Fruit fly (Drosophila melanogaster) whole organism, prepupa: Measurements from ENCODE around the gene CG34260.

ENCODE experiments used
- Blimp-1 ChIP-seq: fragments of 200-800 bp; sonication (Bioruptor generic); optimal IDR thresholded peaks from 3 replicates; lab custom pipeline; 2017; ENCODE audit warnings: missing biosample characterization, missing genetic modification characterization, mild to moderate bottlenecking, moderate library complexity, missing genetic modification reagents
- CG10631 ChIP-seq: fragments of 200-800 bp; sonication (Bioruptor generic); optimal IDR thresholded peaks from 2 replicates; lab custom pipeline; 2016; ENCODE audit warnings: missing biosample characterization, missing genetic modification characterization
- CG11294 ChIP-seq: fragments of 200-800 bp; sonication (Bioruptor generic); IDR thresholded peaks from 2 replicates; pipeline ENCODE4 v1.3.6; 2022; ENCODE audit warnings: missing biosample characterization, missing genetic modification characterization
- CG11762 ChIP-seq: fragments of 200-800 bp; sonication (Bioruptor generic); optimal IDR thresholded peaks from 3 replicates; lab custom pipeline; 2016; ENCODE audit warnings: missing biosample characterization, missing genetic modification characterization; ENCODE audit not compliant: insufficient read depth
- CG11902 ChIP-seq: fragments of 200-800 bp; sonication (Bioruptor generic); optimal IDR thresholded peaks from 3 replicates; lab custom pipeline; 2016; ENCODE audit warnings: missing biosample characterization, missing genetic modification characterization
- CG15336 ChIP-seq: fragments of 200-800 bp; sonication (Bioruptor generic); IDR thresholded peaks from 2 replicates; pipeline ENCODE4 v1.3.6; 2022; ENCODE audit warnings: missing biosample characterization, missing genetic modification characterization
- CG1621 ChIP-seq: fragments of 200-800 bp; sonication (Bioruptor generic); optimal IDR thresholded peaks from 3 replicates; lab custom pipeline; 2018; ENCODE audit warnings: missing biosample characterization, mild to moderate bottlenecking, missing genetic modification characterization
- CG16779 ChIP-seq: fragments of 200-800 bp; sonication (Bioruptor generic); optimal IDR thresholded peaks from 3 replicates; lab custom pipeline; 2017; ENCODE audit warnings: missing biosample characterization, mild to moderate bottlenecking, missing genetic modification characterization
- CG3032 ChIP-seq: fragments of 200-800 bp; optimal IDR thresholded peaks from 2 replicates; lab custom pipeline; 2019; ENCODE audit warnings: missing biosample characterization, mild to moderate bottlenecking, missing genetic modification characterization, moderate library complexity
- CG31627 ChIP-seq: fragments of 200-800 bp; sonication (Bioruptor generic); optimal IDR thresholded peaks from 3 replicates; lab custom pipeline; 2016; ENCODE audit warnings: missing biosample characterization, missing genetic modification characterization
- CG32006 ChIP-seq: fragments of 200-800 bp; sonication (Bioruptor generic); optimal IDR thresholded peaks from 3 replicates; lab custom pipeline; 2017; ENCODE audit warnings: missing biosample characterization, mild to moderate bottlenecking, missing genetic modification characterization
- CG34406 ChIP-seq: fragments of 200-800 bp; sonication (Bioruptor generic); optimal IDR thresholded peaks from 3 replicates; lab custom pipeline; 2016; ENCODE audit warnings: missing biosample characterization, missing genetic modification characterization
- CG3919 ChIP-seq: fragments of 200-800 bp; sonication (Bioruptor generic); optimal IDR thresholded peaks from 3 replicates; lab custom pipeline; 2016; ENCODE audit warnings: missing biosample characterization, missing genetic modification characterization
- CG4318 ChIP-seq: fragments of 200-800 bp; sonication (Bioruptor generic); optimal IDR thresholded peaks from 3 replicates; lab custom pipeline; 2017; ENCODE audit warnings: missing biosample characterization, mild to moderate bottlenecking, missing genetic modification characterization
- CG6163 ChIP-seq: fragments of 200-800 bp; sonication (Bioruptor generic); IDR thresholded peaks from 3 replicates; pipeline ENCODE4 v1.3.6; 2022; ENCODE audit warnings: missing biosample characterization, missing genetic modification characterization
- CG6792 ChIP-seq: fragments of 200-800 bp; sonication (Bioruptor generic); optimal IDR thresholded peaks from 3 replicates; lab custom pipeline; 2016; ENCODE audit warnings: missing biosample characterization, missing genetic modification characterization
- CG6808 ChIP-seq: fragments of 200-800 bp; sonication (Bioruptor generic); optimal IDR thresholded peaks from 3 replicates; lab custom pipeline; 2017; ENCODE audit warnings: missing biosample characterization, missing genetic modification characterization, mild to moderate bottlenecking, moderate library complexity, missing genetic modification reagents
- CG6854 ChIP-seq: fragments of 200-800 bp; sonication (Bioruptor generic); optimal IDR thresholded peaks from 2 replicates; lab custom pipeline; 2017; ENCODE audit warnings: missing biosample characterization, mild to moderate bottlenecking, missing genetic modification characterization
- CG8319 ChIP-seq: fragments of 200-800 bp; sonication (Bioruptor generic); optimal IDR thresholded peaks from 3 replicates; lab custom pipeline; 2016; ENCODE audit warnings: missing biosample characterization, missing genetic modification characterization
- CG8632 ChIP-seq: fragments of 200-800 bp; sonication (Bioruptor generic); optimal IDR thresholded peaks from 3 replicates; lab custom pipeline; 2016; ENCODE audit warnings: missing biosample characterization, missing genetic modification characterization
- CG9139 ChIP-seq: fragments of 200-800 bp; sonication (Bioruptor generic); optimal IDR thresholded peaks from 3 replicates; lab custom pipeline; 2017; ENCODE audit warnings: missing biosample characterization, mild to moderate bottlenecking, missing genetic modification characterization
- Eip75B ChIP-seq: fragments of 200-800 bp; sonication (Bioruptor generic); optimal IDR thresholded peaks from 3 replicates; lab custom pipeline; 2016; ENCODE audit warnings: missing biosample characterization, missing genetic modification characterization
- Eip93F ChIP-seq: fragments of 200-800 bp; sonication (Bioruptor generic); optimal IDR thresholded peaks from 2 replicates; lab custom pipeline; 2016; ENCODE audit warnings: missing biosample characterization, mild to moderate bottlenecking, missing genetic modification characterization
- Ets21C ChIP-seq: fragments of 200-800 bp; sonication (Bioruptor generic); optimal IDR thresholded peaks from 3 replicates; lab custom pipeline; 2016; ENCODE audit warnings: missing biosample characterization, missing genetic modification characterization
- Ets96B ChIP-seq: fragments of 200-800 bp; optimal IDR thresholded peaks from 2 replicates; lab custom pipeline; 2019; ENCODE audit warnings: missing biosample characterization, mild to moderate bottlenecking, missing genetic modification characterization, moderate library complexity
- Gug ChIP-seq: fragments of 200-800 bp; sonication (Bioruptor generic); IDR thresholded peaks from 2 replicates; pipeline ENCODE4 v1.3.6; 2022; ENCODE audit warnings: missing biosample characterization, missing genetic modification characterization
- Hr38 ChIP-seq: sonication (Bioruptor generic); optimal IDR thresholded peaks from 2 replicates; lab custom pipeline; 2016; ENCODE audit warnings: missing biosample characterization, missing genetic modification characterization
- Hr39 ChIP-seq: fragments of 200-800 bp; sonication (Bioruptor generic); optimal IDR thresholded peaks from 2 replicates; lab custom pipeline; 2016; ENCODE audit warnings: missing biosample characterization, missing genetic modification characterization
- Hr4 ChIP-seq: fragments of 200-800 bp; sonication (Bioruptor generic); optimal IDR thresholded peaks from 3 replicates; lab custom pipeline; 2016; ENCODE audit warnings: missing biosample characterization, missing genetic modification characterization
- Lpt ChIP-seq: fragments of 200-800 bp; sonication (Bioruptor generic); optimal IDR thresholded peaks from 3 replicates; lab custom pipeline; 2016; ENCODE audit warnings: missing biosample characterization, missing genetic modification characterization
- Met ChIP-seq: fragments of 200-800 bp; sonication (Bioruptor generic); optimal IDR thresholded peaks from 3 replicates; lab custom pipeline; 2016; ENCODE audit warnings: missing biosample characterization, missing genetic modification characterization
- Smox ChIP-seq: fragments of 200-800 bp; sonication (Bioruptor generic); optimal IDR thresholded peaks from 3 replicates; lab custom pipeline; 2016; ENCODE audit warnings: missing biosample characterization, missing genetic modification characterization
- Sox15 ChIP-seq: fragments of 200-800 bp; sonication (Bioruptor generic); optimal IDR thresholded peaks from 3 replicates; lab custom pipeline; 2016; ENCODE audit warnings: missing biosample characterization, missing genetic modification characterization
- achi ChIP-seq: fragments of 200-800 bp; sonication (Bioruptor generic); optimal IDR thresholded peaks from 3 replicates; lab custom pipeline; 2016; ENCODE audit warnings: missing biosample characterization, missing genetic modification characterization
- acj6 ChIP-seq: fragments of 200-800 bp; sonication (Bioruptor generic); optimal IDR thresholded peaks from 3 replicates; lab custom pipeline; 2016; ENCODE audit warnings: missing biosample characterization, missing genetic modification characterization
- cyc ChIP-seq: fragments of 200-800 bp; sonication (Bioruptor generic); optimal IDR thresholded peaks from 3 replicates; lab custom pipeline; 2016; ENCODE audit warnings: missing biosample characterization, missing genetic modification characterization
- dac ChIP-seq: fragments of 200-800 bp; sonication (Bioruptor generic); optimal IDR thresholded peaks from 2 replicates; lab custom pipeline; 2017; ENCODE audit warnings: missing biosample characterization, mild to moderate bottlenecking, missing genetic modification characterization
- dsx ChIP-seq: fragments of 200-800 bp; optimal IDR thresholded peaks from 3 replicates; lab custom pipeline; 2019; ENCODE audit warnings: missing biosample characterization, mild to moderate bottlenecking, missing genetic modification characterization, moderate library complexity; ENCODE audit not compliant: poor library complexity, severe bottlenecking
- esn ChIP-seq: fragments of 200-800 bp; sonication (Bioruptor generic); optimal IDR thresholded peaks from 2 replicates; lab custom pipeline; 2016; ENCODE audit warnings: missing biosample characterization, mild to moderate bottlenecking, missing genetic modification characterization, moderate library complexity
- fd59A ChIP-seq: fragments of 200-800 bp; sonication (Bioruptor generic); optimal IDR thresholded peaks from 2 replicates; lab custom pipeline; 2017; ENCODE audit warnings: missing biosample characterization, mild to moderate bottlenecking, missing genetic modification characterization, missing genetic modification reagents
- fd85E ChIP-seq: fragments of 200-800 bp; sonication (Bioruptor generic); optimal IDR thresholded peaks from 3 replicates; lab custom pipeline; 2016; ENCODE audit warnings: missing biosample characterization, missing genetic modification characterization
- fkh ChIP-seq: fragments of 200-800 bp; sonication (Bioruptor generic); optimal IDR thresholded peaks from 3 replicates; lab custom pipeline; 2017; ENCODE audit warnings: missing biosample characterization, mild to moderate bottlenecking, missing genetic modification characterization, moderate library complexity
- lz ChIP-seq: fragments of 200-800 bp; sonication (Bioruptor generic); optimal IDR thresholded peaks from 3 replicates; lab custom pipeline; 2016; ENCODE audit warnings: missing biosample characterization, missing genetic modification characterization
- net ChIP-seq: fragments of 200-800 bp; sonication (Bioruptor generic); optimal IDR thresholded peaks from 3 replicates; lab custom pipeline; 2016; ENCODE audit warnings: missing biosample characterization, missing genetic modification characterization
- pdm3 ChIP-seq: fragments of 200-800 bp; sonication (Bioruptor generic); optimal IDR thresholded peaks from 3 replicates; lab custom pipeline; 2016; ENCODE audit warnings: missing biosample characterization, missing genetic modification characterization
- spab ChIP-seq: fragments of 200-800 bp; sonication (Bioruptor generic); optimal IDR thresholded peaks from 2 replicates; lab custom pipeline; 2017; ENCODE audit warnings: missing biosample characterization, mild to moderate bottlenecking, missing genetic modification characterization, missing genetic modification reagents
- ss ChIP-seq, 2 experiments: fragments of 200-800 bp; sonication (Bioruptor generic); optimal IDR thresholded peaks; 2 replicates in 1 of 2; 3 replicates in 1 of 2; lab custom pipeline; 2017 to 2018; ENCODE audit warnings: mild to moderate bottlenecking in 2 of 2, missing biosample characterization in 2 of 2, missing genetic modification characterization in 2 of 2, moderate library complexity in 1 of 2
- svp ChIP-seq: fragments of 200-800 bp; sonication (Bioruptor generic); peaks from one replicate; lab custom pipeline; 2016; ENCODE audit warnings: missing biosample characterization, missing genetic modification characterization
- topi ChIP-seq: fragments of 200-800 bp; sonication (Bioruptor generic); optimal IDR thresholded peaks from 3 replicates; lab custom pipeline; 2016; ENCODE audit warnings: missing biosample characterization, missing genetic modification characterization
- vri ChIP-seq: fragments of 200-800 bp; sonication (Bioruptor generic); optimal IDR thresholded peaks from 3 replicates; lab custom pipeline; 2016; ENCODE audit warnings: missing biosample characterization, mild to moderate bottlenecking, missing genetic modification characterization

CG34260 gene

DNA sequence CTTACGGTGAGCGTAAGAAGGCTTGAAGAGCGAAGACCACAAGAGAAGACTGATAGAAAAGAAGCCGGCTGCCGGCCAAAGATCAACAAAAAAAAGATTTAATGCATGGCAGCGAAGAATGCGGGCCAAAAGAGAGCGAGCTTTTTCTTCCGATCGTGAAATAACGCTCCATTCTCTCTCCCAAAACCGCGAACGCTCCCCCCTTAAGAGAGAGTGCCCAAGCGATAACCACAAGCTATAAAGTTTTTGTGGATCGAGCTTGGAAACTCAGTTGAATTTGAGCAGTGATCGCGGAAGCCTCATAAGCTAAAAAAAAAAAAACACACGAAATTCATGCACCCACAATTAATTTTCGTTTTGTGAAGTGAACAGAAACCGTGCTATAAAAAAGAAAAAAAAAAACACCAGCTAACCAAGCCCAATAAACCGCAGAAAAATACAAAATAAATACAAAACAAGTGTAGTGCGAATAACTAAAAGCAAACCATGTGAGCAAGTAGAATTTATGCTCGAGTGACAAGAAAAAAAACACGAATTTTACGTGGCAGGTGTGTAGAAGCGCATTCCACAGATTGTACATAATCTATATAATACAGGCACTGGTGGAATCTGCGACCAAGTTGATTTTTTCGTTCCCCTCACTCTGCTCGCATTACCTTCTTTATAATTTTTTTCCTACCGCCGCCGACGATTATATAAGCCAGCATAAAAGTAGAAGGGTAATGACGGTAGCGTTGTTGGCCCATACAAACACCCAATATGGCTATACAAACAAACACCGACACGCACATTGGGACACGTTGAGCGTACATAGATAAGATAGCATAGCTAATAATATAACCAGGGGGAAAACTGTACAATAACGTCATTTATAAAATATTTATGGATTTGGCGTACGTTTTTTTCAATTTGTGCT, 16.7 kb downstream of the CG34260 start, which contains the start of gene CG13252:
TSS of gene CG13252 (plus strand) at position 269 of the 916 bp plus-strand sequence.
- TF ChIP-seq Met (GFP tag; lab: Kevin White, UChicago), result no peak
- peak; percentile 43 for TF ChIP-seq Lpt (GFP tag; lab: Kevin White, UChicago)
- TF ChIP-seq Smox (GFP tag; lab: Kevin White, UChicago), result no peak
- TF ChIP-seq ss (GFP tag; optimal IDR thresholded peaks at IDR 0.05; lab: Kevin White, UChicago), result peak; percentile 38 to 42
- TF ChIP-seq fd85E (GFP tag; lab: Kevin White, UChicago), result no peak
- no peak for TF ChIP-seq achi (GFP tag; lab: Kevin White, UChicago)
- no peak for TF ChIP-seq CG1621 (tag; lab: Kevin White, UChicago)
- no peak for TF ChIP-seq Gug
- peak; percentile 35 for TF ChIP-seq CG8632 (GFP tag; lab: Kevin White, UChicago)
- TF ChIP-seq Eip75B, result no peak
- peak; percentile 22 for TF ChIP-seq net (GFP tag; lab: Kevin White, UChicago)
- TF ChIP-seq fkh (GFP tag; lab: Kevin White, UChicago), result peak; percentile 89
- TF ChIP-seq CG11902, result no peak
- peak; percentile 17 for TF ChIP-seq CG16779 (tag; lab: Kevin White, UChicago)
- no peak for TF ChIP-seq pdm3
- no peak for TF ChIP-seq Eip93F (GFP tag; lab: Kevin White, UChicago)
- TF ChIP-seq Hr38 (GFP tag; lab: Kevin White, UChicago), result no peak
- no peak for TF ChIP-seq CG32006 (GFP tag; lab: Kevin White, UChicago)
- peak; percentile 54 for TF ChIP-seq CG6854 (GFP tag; lab: Kevin White, UChicago)
- TF ChIP-seq CG3032 (tag; lab: Kevin White, UChicago), result no peak
- no peak for TF ChIP-seq CG10631 (GFP tag; lab: Kevin White, UChicago)
- no peak for TF ChIP-seq Hr4 (GFP tag; lab: Kevin White, UChicago)
- TF ChIP-seq CG9139 (GFP tag; lab: Kevin White, UChicago), result peak; percentile 35
- peak; percentile 7 for TF ChIP-seq Ets96B (tag; lab: Kevin White, UChicago)
- no peak for TF ChIP-seq CG11294
- TF ChIP-seq Ets21C (GFP tag; lab: Kevin White, UChicago), result no peak
- TF ChIP-seq svp, result peak; percentile 98
- no peak for TF ChIP-seq acj6 (GFP tag; lab: Kevin White, UChicago)
- no peak for TF ChIP-seq lz (GFP tag; lab: Kevin White, UChicago)
- peak; percentile 26 for TF ChIP-seq esn (GFP tag; lab: Kevin White, UChicago)
- no peak for TF ChIP-seq CG6792 (GFP tag; lab: Kevin White, UChicago)
- no peak for TF ChIP-seq dac (GFP tag; lab: Kevin White, UChicago)
- TF ChIP-seq CG8319 (GFP tag; lab: Kevin White, UChicago), result no peak
- peak; percentile 4 for TF ChIP-seq dsx
- no peak for TF ChIP-seq spab (GFP tag; lab: Kevin White, UChicago)
- TF ChIP-seq CG6808 (GFP tag; lab: Kevin White, UChicago), result peak; percentile 7
- no peak for TF ChIP-seq fd59A (GFP tag; lab: Kevin White, UChicago)
- TF ChIP-seq CG11762 (GFP tag; lab: Kevin White, UChicago), result no peak
- peak; percentile 60 for TF ChIP-seq vri (GFP tag; lab: Kevin White, UChicago)
- peak; percentile 44; the same call in 2 of the 3 replicates for TF ChIP-seq CG6163 (GFP tag; lab: Robert Waterston, UW)
- peak; percentile 13 for TF ChIP-seq CG34406
- no peak for TF ChIP-seq CG31627 (GFP tag; lab: Kevin White, UChicago)
- TF ChIP-seq cyc (GFP tag; lab: Kevin White, UChicago), result no peak
- no peak for TF ChIP-seq Sox15 (GFP tag; lab: Kevin White, UChicago)
- TF ChIP-seq CG3919, result peak; percentile 41
- no peak for TF ChIP-seq CG4318 (GFP tag; lab: Kevin White, UChicago)
- TF ChIP-seq Blimp-1 (GFP tag; lab: Kevin White, UChicago), result no peak
- peak; percentile 44; the same call in 1 of the 2 replicates for TF ChIP-seq CG15336 (GFP tag; lab: Robert Waterston, UW)
- no peak for TF ChIP-seq Hr39 (GFP tag; lab: Kevin White, UChicago)
- TF ChIP-seq topi, result peak; percentile 11
